Worm (Caenorhabditis elegans) whole organism, young adult: ENCODE data around the gene R186.8.

Source experiments
- C17E4.6 ChIP-seq: fragments of 200-800 bp; sonication (Bioruptor generic); IDR thresholded peaks from 2 replicates; pipeline ENCODE4 v1.3.6; 2022; ENCODE audit warnings: missing genetic modification reagents, missing genetic modification characterization, missing compliant biosample characterization
- D2030.7 ChIP-seq: fragments of 200-800 bp; sonication (Bioruptor generic); IDR thresholded peaks from 2 replicates; pipeline ENCODE4 v1.3.6; 2022; ENCODE audit warnings: missing genetic modification reagents, missing genetic modification characterization, missing compliant biosample characterization
- F23B12.7 ChIP-seq: sonication (generic microtip); optimal IDR thresholded peaks from 2 replicates; lab custom pipeline; 2017; ENCODE audit warnings: missing genetic modification characterization, mild to moderate bottlenecking, missing compliant biosample characterization, antibody characterized with exemption, moderate library complexity; ENCODE audit not compliant: insufficient read depth
- F33H1.4 ChIP-seq: fragments of 200-800 bp; sonication (Bioruptor generic); IDR thresholded peaks from 2 replicates; pipeline ENCODE4 v1.3.6; 2022; ENCODE audit warnings: missing genetic modification reagents, missing genetic modification characterization, missing compliant biosample characterization
- F55B11.4 ChIP-seq: sonication (generic microtip); optimal IDR thresholded peaks from 2 replicates; lab custom pipeline; 2016; ENCODE audit warnings: missing compliant biosample characterization, missing genetic modification characterization, borderline replicate concordance; ENCODE audit not compliant: insufficient read depth
- F57A8.1 ChIP-seq: fragments of 200-800 bp; sonication (Bioruptor generic); optimal IDR thresholded peaks from 2 replicates; lab custom pipeline; 2018; ENCODE audit warnings: mild to moderate bottlenecking, missing genetic modification characterization, moderate library complexity, missing compliant biosample characterization
- K11D2.4 ChIP-seq: fragments of 200-800 bp; sonication (Bioruptor generic); IDR thresholded peaks from 2 replicates; pipeline ENCODE4 v1.3.6; 2022; ENCODE audit warnings: missing genetic modification reagents, missing genetic modification characterization, missing compliant biosample characterization
- T07F8.4 ChIP-seq: sonication (generic microtip); optimal IDR thresholded peaks from 2 replicates; lab custom pipeline; 2016; ENCODE audit warnings: mild to moderate bottlenecking, missing genetic modification characterization, moderate library complexity, missing compliant biosample characterization
- T26A5.8 ChIP-seq: sonication (generic microtip); optimal IDR thresholded peaks from 2 replicates; lab custom pipeline; 2016; ENCODE audit warnings: missing genetic modification characterization, missing compliant biosample characterization
- Y53F4B.3 ChIP-seq: fragments of 200-800 bp; sonication (Bioruptor generic); IDR thresholded peaks from 2 replicates; pipeline ENCODE4 v1.3.6; 2022; ENCODE audit warnings: missing genetic modification reagents, missing genetic modification characterization, missing compliant biosample characterization
- Y53G8AR.9 ChIP-seq: fragments of 200-800 bp; sonication (Bioruptor generic); conservative IDR thresholded peaks from 2 replicates; pipeline ENCODE4 v1.3.6; 2022; ENCODE audit warnings: missing genetic modification reagents, missing genetic modification characterization, missing compliant biosample characterization
- Y79H2A.3 ChIP-seq: fragments of 200-800 bp; sonication (Bioruptor generic); conservative IDR thresholded peaks from 2 replicates; pipeline ENCODE4 v1.3.6; 2022; ENCODE audit warnings: missing genetic modification reagents, missing genetic modification characterization, missing compliant biosample characterization
- ama-1 ChIP-seq, 3 experiments: fragments of 150-350 bp in 1 of 3; sonication (generic microtip) in 2 of 3; optimal IDR thresholded peaks; 2 replicates each; lab custom pipeline; 2014 to 2018; ENCODE audit warnings: missing biosample characterization in 2 of 3, missing genetic modification characterization in 2 of 3, missing genetic modification reagents in 2 of 3
- aptf-2 ChIP-seq: fragments of 200-800 bp; sonication (Bioruptor generic); conservative IDR thresholded peaks from 2 replicates; pipeline ENCODE4 v1.3.6; 2022; ENCODE audit warnings: missing genetic modification reagents, missing genetic modification characterization, missing compliant biosample characterization
- atf-7 ChIP-seq: sonication (generic microtip); optimal IDR thresholded peaks from 2 replicates; lab custom pipeline; 2017; ENCODE audit warnings: mild to moderate bottlenecking, missing genetic modification characterization, missing compliant biosample characterization
- cebp-1 ChIP-seq, 2 experiments: fragments of 200-800 bp in 1 of 2; sonication (Bioruptor generic) in 1 of 2; sonication (generic microtip) in 1 of 2; IDR thresholded peaks in 1 of 2; optimal IDR thresholded peaks in 1 of 2; 2 replicates each; pipeline versions ENCODE4 v1.3.6 to Lab custom; 2017 to 2022; ENCODE audit warnings: missing compliant biosample characterization in 2 of 2, missing genetic modification characterization in 2 of 2, mild to moderate bottlenecking in 1 of 2, missing genetic modification reagents in 1 of 2, moderate library complexity in 1 of 2
- ceh-27 ChIP-seq: fragments of 200-800 bp; sonication (Bioruptor generic); optimal IDR thresholded peaks from 2 replicates; lab custom pipeline; 2018; ENCODE audit warnings: mild to moderate bottlenecking, missing genetic modification characterization, moderate library complexity, missing compliant biosample characterization
- ceh-79 ChIP-seq: sonication (generic microtip); optimal IDR thresholded peaks from 2 replicates; lab custom pipeline; 2017; ENCODE audit warnings: mild to moderate bottlenecking, missing genetic modification characterization, missing compliant biosample characterization
- dpff-1 ChIP-seq: sonication (generic microtip); optimal IDR thresholded peaks from 2 replicates; lab custom pipeline; 2017; ENCODE audit warnings: mild to moderate bottlenecking, missing genetic modification characterization, missing compliant biosample characterization
- egl-18 ChIP-seq: fragments of 200-800 bp; sonication (Bioruptor generic); IDR thresholded peaks from 2 replicates; pipeline ENCODE4 v1.3.6; 2022; ENCODE audit warnings: missing genetic modification reagents, missing genetic modification characterization, missing compliant biosample characterization
- hlh-26 ChIP-seq: fragments of 200-800 bp; sonication (Bioruptor generic); conservative IDR thresholded peaks from 2 replicates; pipeline ENCODE4 v1.3.6; 2022; ENCODE audit warnings: missing genetic modification reagents, missing genetic modification characterization, missing compliant biosample characterization
- hmg-1.2 ChIP-seq: fragments of 200-800 bp; sonication (Bioruptor generic); IDR thresholded peaks from 2 replicates; pipeline ENCODE4 v1.3.6; 2022; ENCODE audit warnings: missing genetic modification reagents, missing genetic modification characterization, missing compliant biosample characterization
- hsf-1 ChIP-seq: fragments of 200-800 bp; sonication (Bioruptor generic); IDR thresholded peaks from 2 replicates; pipeline ENCODE4 v1.3.6; 2022; ENCODE audit warnings: missing genetic modification reagents, missing genetic modification characterization, missing compliant biosample characterization
- let-607 ChIP-seq, 2 experiments: fragments of 200-800 bp in 1 of 2; sonication (Bioruptor generic) in 1 of 2; sonication (generic microtip) in 1 of 2; optimal IDR thresholded peaks; 2 replicates each; lab custom pipeline; 2016 to 2018; ENCODE audit warnings: mild to moderate bottlenecking in 2 of 2, missing compliant biosample characterization in 2 of 2, missing genetic modification characterization in 2 of 2, moderate library complexity in 2 of 2, missing genotype in 1 of 2
- lsl-1 ChIP-seq: fragments of 200-800 bp; sonication (Bioruptor generic); optimal IDR thresholded peaks from 2 replicates; lab custom pipeline; 2018; ENCODE audit warnings: mild to moderate bottlenecking, missing genetic modification characterization, moderate library complexity, missing compliant biosample characterization
- madf-3 ChIP-seq: fragments of 200-800 bp; sonication (Bioruptor generic); IDR thresholded peaks from 2 replicates; pipeline ENCODE4 v1.3.6; 2022; ENCODE audit warnings: missing genetic modification reagents, missing genetic modification characterization, missing compliant biosample characterization
- madf-6 ChIP-seq: fragments of 200-800 bp; sonication (Bioruptor generic); IDR thresholded peaks from 2 replicates; pipeline ENCODE4 v1.3.6; 2022; ENCODE audit warnings: missing genetic modification reagents, missing genetic modification characterization, missing compliant biosample characterization
- mcd-1 ChIP-seq: fragments of 200-800 bp; sonication (Bioruptor generic); IDR thresholded peaks from 2 replicates; pipeline ENCODE4 v1.3.6; 2022; ENCODE audit warnings: missing genetic modification reagents, missing genetic modification characterization, missing compliant biosample characterization
- mxl-1 ChIP-seq: sonication (generic microtip); optimal IDR thresholded peaks from 2 replicates; lab custom pipeline; 2016; ENCODE audit warnings: missing genetic modification characterization, missing compliant biosample characterization
- nhr-120 ChIP-seq: fragments of 200-800 bp; sonication (Bioruptor generic); IDR thresholded peaks from 2 replicates; pipeline ENCODE4 v1.3.6; 2022; ENCODE audit warnings: missing genetic modification characterization, missing compliant biosample characterization
- pha-4 ChIP-seq: fragments of 150-350 bp; sonication (generic microtip); optimal IDR thresholded peaks from 2 replicates; lab custom pipeline; 2014; ENCODE audit warnings: missing biosample characterization, missing genetic modification reagents, missing genetic modification characterization
- rec-8 ChIP-seq, 2 experiments: sonication (generic microtip); optimal IDR thresholded peaks; 2 replicates each; lab custom pipeline; 2016; ENCODE audit warnings: mild to moderate bottlenecking in 2 of 2, missing genetic modification characterization in 2 of 2, missing genetic modification reagents in 2 of 2, missing genotype in 2 of 2, missing biosample characterization in 1 of 2, missing compliant biosample characterization in 1 of 2, moderate library complexity in 1 of 2
- sdz-38 ChIP-seq: sonication (generic microtip); optimal IDR thresholded peaks from 2 replicates; lab custom pipeline; 2016; ENCODE audit warnings: missing genotype, missing genetic modification characterization, missing compliant biosample characterization
- snpc-1.3 ChIP-seq: sonication (generic microtip); optimal IDR thresholded peaks from 2 replicates; lab custom pipeline; 2017; ENCODE audit warnings: missing genetic modification characterization, mild to moderate bottlenecking, missing compliant biosample characterization, antibody characterized with exemption, moderate library complexity, missing genotype, missing genetic modification reagents; ENCODE audit not compliant: insufficient read depth
- snpc-3.4 ChIP-seq: sonication (generic microtip); optimal IDR thresholded peaks from 2 replicates; lab custom pipeline; 2017; ENCODE audit warnings: missing genetic modification characterization, mild to moderate bottlenecking, missing compliant biosample characterization, antibody characterized with exemption, moderate library complexity, missing genotype, missing genetic modification reagents
- snpc-4 ChIP-seq, 5 experiments: fragments of 150-350 bp in 1 of 5; sonication (generic microtip) in 4 of 5; optimal IDR thresholded peaks; 2 replicates each; lab custom pipeline; 2014 to 2018; ENCODE audit warnings: missing genetic modification characterization in 5 of 5, missing biosample characterization in 3 of 5, antibody characterized with exemption in 2 of 5, mild to moderate bottlenecking in 2 of 5, missing compliant biosample characterization in 2 of 5, missing genotype in 2 of 5, moderate library complexity in 2 of 5, missing genetic modification reagents in 1 of 5
- sptf-2 ChIP-seq: fragments of 200-800 bp; sonication (Bioruptor generic); optimal IDR thresholded peaks from 2 replicates; lab custom pipeline; 2018; ENCODE audit warnings: mild to moderate bottlenecking, missing genetic modification characterization, missing compliant biosample characterization
- tbp1 ChIP-seq: fragments of 200-800 bp; sonication (Bioruptor generic); optimal IDR thresholded peaks from 2 replicates; lab custom pipeline; 2018; ENCODE audit warnings: mild to moderate bottlenecking, missing genetic modification characterization, missing compliant biosample characterization
- tlf-1 ChIP-seq: fragments of 200-800 bp; sonication (Bioruptor generic); optimal IDR thresholded peaks from 2 replicates; lab custom pipeline; 2018; ENCODE audit warnings: mild to moderate bottlenecking, missing genetic modification characterization, missing compliant biosample characterization
- unc-130 ChIP-seq: sonication (generic microtip); optimal IDR thresholded peaks from 2 replicates; lab custom pipeline; 2016; ENCODE audit warnings: missing genetic modification reagents, missing genetic modification characterization, missing compliant biosample characterization
- xnd-1 ChIP-seq: sonication (generic microtip); optimal IDR thresholded peaks from 2 replicates; lab custom pipeline; 2016; ENCODE audit warnings: missing genotype, missing genetic modification reagents, missing genetic modification characterization, missing compliant biosample characterization
- ztf-18 ChIP-seq: sonication (generic microtip); optimal IDR thresholded peaks from 2 replicates; lab custom pipeline; 2016; ENCODE audit warnings: missing genotype, mild to moderate bottlenecking, missing genetic modification characterization, missing compliant biosample characterization

Gene R186.8

DNA sequence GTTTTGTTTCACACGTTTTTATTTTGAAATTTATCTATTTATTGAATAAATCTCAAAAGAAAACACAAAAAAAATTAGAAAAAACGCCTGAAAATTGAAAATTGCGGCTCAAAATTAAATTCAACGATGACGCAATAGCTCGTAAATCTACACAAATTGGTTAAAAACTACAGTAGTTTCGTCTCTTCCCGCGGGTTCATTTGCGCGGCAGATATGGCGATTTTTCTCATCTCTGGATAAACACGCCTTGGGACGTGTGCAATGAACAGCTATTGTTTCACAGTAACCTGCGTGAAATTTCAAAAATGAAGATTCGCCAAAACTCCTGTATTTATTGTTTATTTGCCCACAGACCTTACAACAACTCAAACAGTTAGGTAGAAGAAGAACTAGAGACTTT lies 41.5 kb upstream of the R186.8 start (continued):
- TF ChIP-seq D2030.7 (GFP tag; lab: Robert Waterston, UW), result 0 out of 2 replicates have a peak, but pooled peaks have one; percentile 26
- TF ChIP-seq pha-4 (tag; lab: Kevin White, UChicago), result no peak
- TF ChIP-seq ceh-27 (GFP tag; lab: Kevin White, UChicago), result no peak
- TF ChIP-seq, all 124 proteins: peak for 7

DNA sequence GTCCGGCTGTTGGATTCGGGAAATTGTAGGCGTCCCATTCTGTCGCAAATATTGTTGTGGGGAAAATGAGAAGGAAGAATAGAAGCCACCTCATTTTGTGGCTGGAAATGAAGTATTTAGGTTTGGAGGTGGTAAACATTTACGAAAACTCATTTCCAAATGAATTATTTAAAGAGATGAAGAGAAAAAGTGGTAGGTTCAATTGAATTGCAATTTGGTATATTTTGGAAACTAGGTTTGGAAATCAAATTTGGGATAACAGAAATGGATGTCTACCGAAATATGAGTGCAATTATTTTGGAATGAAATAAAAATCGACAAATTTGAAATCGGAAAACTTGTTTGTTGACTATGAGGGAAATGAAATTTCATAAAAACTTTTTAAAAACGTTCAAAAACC lies 41.0 kb upstream of the R186.8 start, which contains the start of gene F15B9.10:
F15B9.10 (minus strand) TSS at position 101 of the 400 bp plus-strand sequence.
- TF ChIP-seq unc-130, result no peak
- no peak for TF ChIP-seq ztf-18 (tag; lab: Kevin White, UChicago)
- TF ChIP-seq hlh-26 (GFP tag; lab: Robert Waterston, UW), result no peak
- no peak for TF ChIP-seq madf-3 (GFP tag; lab: Robert Waterston, UW)
- TF ChIP-seq dpff-1 (tag; lab: Kevin White, UChicago), result no peak
- TF ChIP-seq snpc-1.3 (tag; lab: Kevin White, UChicago), result no peak
- TF ChIP-seq Y53F4B.3 (GFP tag; lab: Robert Waterston, UW), result no peak
- TF ChIP-seq K11D2.4 (GFP tag; lab: Robert Waterston, UW), result no peak
- no peak for TF ChIP-seq ceh-79 (tag; lab: Kevin White, UChicago)
- TF ChIP-seq tbp1, result no peak
- TF ChIP-seq F55B11.4, result no peak
- TF ChIP-seq D2030.7 (GFP tag; lab: Robert Waterston, UW), result no peak
- TF ChIP-seq F57A8.1, result no peak
- no peak for TF ChIP-seq nhr-120
- TF ChIP-seq sptf-2 (GFP tag; lab: Kevin White, UChicago), result no peak
- TF ChIP-seq T26A5.8 (tag; lab: Kevin White, UChicago), result no peak
- no peak for TF ChIP-seq F23B12.7 (tag; lab: Kevin White, UChicago)
- no peak for TF ChIP-seq let-607 (tag; optimal IDR thresholded peaks at IDR 0.05; lab: Kevin White, UChicago)
- TF ChIP-seq aptf-2, result no peak
- TF ChIP-seq atf-7 (tag; lab: Kevin White, UChicago), result no peak

ce11 chrV:13006754-13007153 lies 39.0 kb upstream of the R186.8 start:
- TF ChIP-seq tlf-1 (peak; percentile 39), madf-3 (GFP tag; lab: Robert Waterston, UW) (0 out of 2 replicates have a peak, but pooled peaks have one; percentile 2), let-607 (tag; optimal IDR thresholded peaks at IDR 0.05; lab: Kevin White, UChicago) (no peak), snpc-3.4 (tag; lab: Kevin White, UChicago) (peak; percentile 16), sdz-38 (no peak), T07F8.4 (tag; lab: Kevin White, UChicago) (no peak), cebp-1 (GFP tag; IDR thresholded peaks at IDR 0.05; lab: Robert Waterston, UW) (no peak), cebp-1 (tag; optimal IDR thresholded peaks at IDR 0.05; lab: Kevin White, UChicago) (peak; percentile 19), lsl-1 (GFP tag; lab: Kevin White, UChicago) (peak; percentile 1), F57A8.1 (no peak), rec-8 (tag; optimal IDR thresholded peaks at IDR 0.05; lab: Kevin White, UChicago) (no peak), egl-18 (GFP tag; lab: Robert Waterston, UW) (no peak), C17E4.6 (no peak), hmg-1.2 (0 out of 2 replicates have a peak, but pooled peaks have one; percentile 14), Y79H2A.3 (GFP tag; lab: Robert Waterston, UW) (no peak), snpc-1.3 (tag; lab: Kevin White, UChicago) (peak; percentile 43), K11D2.4 (GFP tag; lab: Robert Waterston, UW) (no peak), xnd-1 (tag; lab: Kevin White, UChicago) (no peak), madf-6 (GFP tag; lab: Robert Waterston, UW) (peak; percentile 49; the same call in 1 of the 2 replicates), Y53G8AR.9 (GFP tag; lab: Robert Waterston, UW) (peak; percentile 25; the same call in 1 of the 2 replicates), mxl-1 (peak; percentile 20), snpc-4 (GFP tag; optimal IDR thresholded peaks at IDR 0.05; lab: Kevin White, UChicago) (no peak), snpc-4 (tag; optimal IDR thresholded peaks at IDR 0.05; lab: Kevin White, UChicago) (peak in 2 of 4 experiments; percentile 2 to 24), mcd-1 (GFP tag; lab: Robert Waterston, UW) (no peak), F33H1.4 (0 out of 2 replicates have a peak, but pooled peaks have one; percentile 7), ztf-18 (tag; lab: Kevin White, UChicago) (no peak), hsf-1 (GFP tag; lab: Robert Waterston, UW) (peak; percentile 47; the same call in 1 of the 2 replicates), ama-1 (optimal IDR thresholded peaks at IDR 0.05; lab: Kevin White, UChicago) (no peak), ama-1 (GFP tag; optimal IDR thresholded peaks at IDR 0.05; lab: Kevin White, UChicago) (peak in 1 of 2 experiments; percentile 61)
